Fruit fly (Drosophila melanogaster) whole organism, adult: Measurements from ENCODE around the gene CASK.

Source experiments
- CG11617 ChIP-seq: fragments of 200-800 bp; sonication (Bioruptor generic); optimal IDR thresholded peaks from 2 replicates; lab custom pipeline; 2017; ENCODE audit warnings: mild to moderate bottlenecking, missing biosample characterization, missing genetic modification reagents, missing genetic modification characterization
- CG12768 ChIP-seq: fragments of 200-800 bp; sonication (Bioruptor generic); optimal IDR thresholded peaks from 2 replicates; lab custom pipeline; 2017; ENCODE audit warnings: missing biosample characterization, missing genetic modification characterization, mild to moderate bottlenecking, moderate library complexity, missing genetic modification reagents
- CG14711 ChIP-seq: fragments of 200-800 bp; sonication (Bioruptor generic); optimal IDR thresholded peaks from 2 replicates; lab custom pipeline; 2018; ENCODE audit warnings: missing biosample characterization, mild to moderate bottlenecking, missing genetic modification characterization, moderate library complexity
- CG1620 ChIP-seq: fragments of 200-800 bp; sonication (Bioruptor generic); optimal IDR thresholded peaks from 2 replicates; lab custom pipeline; 2016; ENCODE audit warnings: missing biosample characterization, missing genetic modification characterization
- CG33017 ChIP-seq: fragments of 200-800 bp; sonication (Bioruptor generic); optimal IDR thresholded peaks from 2 replicates; lab custom pipeline; 2018; ENCODE audit warnings: missing biosample characterization, mild to moderate bottlenecking, missing genetic modification characterization, moderate library complexity
- CG5204 ChIP-seq: fragments of 200-800 bp; sonication (Bioruptor generic); optimal IDR thresholded peaks from 2 replicates; lab custom pipeline; 2016; ENCODE audit warnings: missing biosample characterization, missing genetic modification characterization
- CG7045 ChIP-seq: fragments of 200-800 bp; sonication (Bioruptor generic); optimal IDR thresholded peaks from 2 replicates; lab custom pipeline; 2017; ENCODE audit warnings: missing biosample characterization, mild to moderate bottlenecking, missing genetic modification characterization
- CG7101 ChIP-seq: fragments of 200-800 bp; sonication (Bioruptor generic); optimal IDR thresholded peaks from 2 replicates; lab custom pipeline; 2018; ENCODE audit warnings: missing biosample characterization, mild to moderate bottlenecking, missing genetic modification characterization, moderate library complexity
- Clk ChIP-seq: fragments of 200-800 bp; sonication (Bioruptor generic); optimal IDR thresholded peaks from 2 replicates; lab custom pipeline; 2017; ENCODE audit warnings: missing biosample characterization, missing genetic modification characterization
- Crg-1 ChIP-seq: fragments of 200-800 bp; sonication (Bioruptor generic); optimal IDR thresholded peaks from 2 replicates; lab custom pipeline; 2016; ENCODE audit warnings: missing biosample characterization, missing genetic modification characterization
- Hr96 ChIP-seq: fragments of 200-800 bp; sonication (Bioruptor generic); optimal IDR thresholded peaks from 2 replicates; lab custom pipeline; 2016; ENCODE audit warnings: missing biosample characterization, missing genetic modification characterization
- Mnt ChIP-seq: fragments of 200-800 bp; sonication (Bioruptor generic); optimal IDR thresholded peaks from 2 replicates; lab custom pipeline; 2016; ENCODE audit warnings: missing biosample characterization, mild to moderate bottlenecking, missing genetic modification characterization
- bab1 ChIP-seq: fragments of 200-800 bp; sonication (Bioruptor generic); optimal IDR thresholded peaks from 3 replicates; lab custom pipeline; 2019; ENCODE audit warnings: missing biosample characterization, mild to moderate bottlenecking, missing genetic modification characterization, moderate library complexity
- cic ChIP-seq: fragments of 200-800 bp; sonication (Bioruptor generic); optimal IDR thresholded peaks from 2 replicates; lab custom pipeline; 2017; ENCODE audit warnings: missing biosample characterization, mild to moderate bottlenecking, missing genetic modification characterization, moderate library complexity
- cnc ChIP-seq, 2 experiments: fragments of >200 bp; optimal IDR thresholded peaks; 2 replicates each; lab custom pipeline; 2017
- kay ChIP-seq: fragments of 200-800 bp; sonication (Bioruptor generic); peaks from one replicate; lab custom pipeline; 2016; ENCODE audit warnings: missing biosample characterization, missing genetic modification characterization, borderline replicate concordance
- ovo ChIP-seq: fragments of 200-800 bp; sonication (Bioruptor generic); optimal IDR thresholded peaks from 2 replicates; lab custom pipeline; 2016; ENCODE audit warnings: missing biosample characterization, missing genetic modification characterization
- pad ChIP-seq: fragments of 200-800 bp; sonication (Bioruptor generic); optimal IDR thresholded peaks from 3 replicates; lab custom pipeline; 2017; ENCODE audit warnings: missing biosample characterization, missing genetic modification characterization, mild to moderate bottlenecking, moderate library complexity, missing genetic modification reagents
- tj ChIP-seq: fragments of 200-800 bp; sonication (Bioruptor generic); optimal IDR thresholded peaks from 3 replicates; lab custom pipeline; 2017; ENCODE audit warnings: missing biosample characterization, mild to moderate bottlenecking, missing genetic modification characterization, moderate library complexity
- toe ChIP-seq: fragments of 200-800 bp; sonication (Bioruptor generic); optimal IDR thresholded peaks from 2 replicates; lab custom pipeline; 2016; ENCODE audit warnings: missing biosample characterization, missing genetic modification characterization

CASK gene

DNA sequence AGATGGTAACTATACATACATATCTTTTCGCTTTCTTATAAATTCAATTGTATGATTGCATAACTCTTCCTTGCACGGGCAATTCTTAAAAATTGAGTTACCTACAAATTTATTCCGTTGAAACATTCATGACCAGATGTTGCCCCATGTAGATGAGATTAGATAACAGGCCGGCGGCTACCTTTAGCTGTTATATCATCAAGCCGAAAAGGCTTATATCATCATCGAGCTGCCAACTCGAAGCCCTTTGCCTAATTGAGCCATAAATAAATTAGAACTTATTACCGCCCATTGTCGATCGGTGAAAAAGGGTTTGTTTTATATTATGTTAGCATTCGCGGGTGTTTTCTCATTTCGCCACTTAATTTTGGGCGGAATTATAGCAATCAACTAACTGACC lies 18.0 kb upstream of the CASK start:
- no peak for TF ChIP-seq tj
- TF ChIP-seq Crg-1 = no peak
- no peak for TF ChIP-seq CG33017 (tag; lab: Kevin White, UChicago)
- no peak for TF ChIP-seq CG7101
- TF ChIP-seq CG12768 (GFP tag; lab: Kevin White, UChicago) = no peak
- TF ChIP-seq toe (GFP tag; lab: Kevin White, UChicago) = no peak
- TF ChIP-seq Hr96 (GFP tag; lab: Kevin White, UChicago) = no peak
- TF ChIP-seq kay = no peak
- TF ChIP-seq cic (GFP tag; lab: Kevin White, UChicago) = no peak
- no peak for TF ChIP-seq Mnt (GFP tag; lab: Kevin White, UChicago)
- TF ChIP-seq pad = no peak
- TF ChIP-seq cnc (optimal IDR thresholded peaks at IDR 0.05; lab: Kevin White, UChicago) = no peak
- no peak for TF ChIP-seq ovo
- no peak for TF ChIP-seq Clk (GFP tag; lab: Kevin White, UChicago)
- no peak for TF ChIP-seq CG1620 (GFP tag; lab: Kevin White, UChicago)
- TF ChIP-seq CG7045 (GFP tag; lab: Kevin White, UChicago) = no peak
- no peak for TF ChIP-seq bab1
- no peak for TF ChIP-seq CG11617
- no peak for TF ChIP-seq CG14711
- TF ChIP-seq CG5204 (GFP tag; lab: Kevin White, UChicago) = no peak

DNA sequence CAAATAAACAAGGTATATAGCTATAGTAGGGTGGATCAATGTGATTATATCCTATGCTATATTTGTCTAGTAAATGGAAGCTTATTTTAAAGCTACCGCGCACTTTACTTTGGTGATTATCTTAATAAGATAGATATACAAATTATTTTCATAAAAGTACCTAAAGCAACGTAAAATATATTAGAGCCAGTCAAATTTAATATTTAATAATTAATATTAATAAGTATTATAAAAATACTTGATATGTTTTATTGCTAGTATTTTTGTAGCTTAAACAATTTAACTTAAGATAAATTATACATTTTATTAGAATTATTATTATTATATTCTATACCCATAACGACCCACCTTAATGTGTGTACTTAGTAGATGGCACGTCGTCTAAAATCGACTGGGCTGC lies 17.2 kb upstream of the CASK start:
- TF ChIP-seq Hr96 (GFP tag; lab: Kevin White, UChicago) = no peak
- TF ChIP-seq Clk (GFP tag; lab: Kevin White, UChicago) = no peak
- TF ChIP-seq Mnt (GFP tag; lab: Kevin White, UChicago) = no peak
- TF ChIP-seq bab1 = peak; percentile 94
- TF ChIP-seq cnc (optimal IDR thresholded peaks at IDR 0.05; lab: Kevin White, UChicago) = no peak
- TF ChIP-seq kay = no peak
- TF ChIP-seq CG5204 (GFP tag; lab: Kevin White, UChicago) = no peak
- peak; percentile 68 for TF ChIP-seq CG14711
- TF ChIP-seq CG7045 (GFP tag; lab: Kevin White, UChicago) = peak; percentile 17
- TF ChIP-seq tj = peak; percentile 12
- TF ChIP-seq ovo = peak; percentile 46
- no peak for TF ChIP-seq CG12768 (GFP tag; lab: Kevin White, UChicago)
- peak; percentile 49 for TF ChIP-seq CG33017 (tag; lab: Kevin White, UChicago)
- no peak for TF ChIP-seq CG1620 (GFP tag; lab: Kevin White, UChicago)
- TF ChIP-seq cic (GFP tag; lab: Kevin White, UChicago) = no peak
- TF ChIP-seq toe (GFP tag; lab: Kevin White, UChicago) = no peak
- peak; percentile 73 for TF ChIP-seq CG7101
- TF ChIP-seq Crg-1 = no peak
- peak; percentile 9 for TF ChIP-seq pad
- TF ChIP-seq CG11617 = peak; percentile 76

DNA sequence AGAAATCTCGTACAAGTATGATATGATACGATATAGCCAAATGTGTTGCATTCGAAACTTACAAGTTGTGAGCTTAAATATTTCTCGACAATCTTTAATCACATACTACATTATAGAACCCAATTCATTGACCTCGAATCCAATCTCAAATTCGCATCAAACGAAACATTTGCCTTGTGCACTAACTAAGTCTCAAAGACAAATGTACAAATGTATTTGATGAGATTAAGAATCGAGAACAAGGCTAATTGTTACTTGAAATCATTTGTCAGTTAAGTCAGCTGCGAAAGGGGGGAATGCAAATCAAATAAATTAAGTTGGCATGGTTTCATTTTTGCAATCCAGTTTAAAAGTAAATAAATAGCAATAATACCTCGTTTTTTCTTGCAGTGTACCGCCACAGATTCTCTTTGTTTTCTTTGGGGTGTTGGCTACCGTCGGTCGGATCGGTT lies 16.1 kb upstream of the CASK start:
- TF ChIP-seq CG7045 (GFP tag; lab: Kevin White, UChicago) = no peak

DNA sequence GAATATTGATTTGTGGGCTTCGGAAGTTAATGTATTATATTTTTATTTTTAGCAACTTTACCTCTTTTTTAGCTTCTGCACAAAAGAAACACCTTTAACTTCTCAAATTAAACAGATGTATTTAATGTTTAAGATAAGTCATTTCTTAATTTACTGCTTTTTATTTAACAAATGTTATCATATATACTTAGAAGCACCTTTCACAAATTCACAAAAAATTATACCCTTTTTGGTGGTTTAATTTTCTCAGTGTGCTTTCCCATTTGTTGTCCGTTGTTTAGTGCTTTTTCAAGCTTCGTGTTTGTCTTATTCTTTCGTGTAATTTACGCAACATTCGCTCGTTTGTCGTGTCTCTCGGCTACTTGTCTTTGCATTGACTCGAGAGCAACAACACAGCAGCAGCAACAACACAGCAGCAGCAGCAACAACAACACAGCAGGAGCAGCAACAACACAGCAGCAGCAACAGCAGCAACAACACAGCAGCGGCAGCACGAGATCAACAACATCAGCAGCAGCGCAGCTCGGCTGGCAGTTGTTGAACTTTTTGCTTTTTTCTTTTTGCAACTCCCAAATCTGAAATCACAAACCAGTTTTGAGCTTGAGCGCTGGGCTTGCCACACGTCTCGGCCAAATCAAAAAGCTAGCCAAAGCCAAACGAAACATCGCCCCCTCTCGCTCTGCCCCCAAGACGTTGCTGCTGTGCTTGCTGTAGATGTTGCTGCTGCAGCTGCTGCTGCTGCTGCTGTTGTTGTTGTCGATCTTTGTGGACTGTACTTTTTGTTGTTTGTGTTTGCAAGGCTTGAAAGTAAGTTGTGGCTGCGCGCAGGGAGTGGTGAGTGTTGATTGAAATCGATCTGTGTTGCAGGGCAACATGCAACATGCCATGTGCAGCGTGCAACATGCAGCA lies 14.8 kb upstream of the CASK start:
- TF ChIP-seq CG1620 (GFP tag; lab: Kevin White, UChicago) = no peak
- no peak for TF ChIP-seq ovo
- TF ChIP-seq CG12768 (GFP tag; lab: Kevin White, UChicago) = no peak
- no peak for TF ChIP-seq Crg-1
- TF ChIP-seq CG7101 = no peak
- no peak for TF ChIP-seq bab1
- no peak for TF ChIP-seq pad
- no peak for TF ChIP-seq tj
- TF ChIP-seq cnc (optimal IDR thresholded peaks at IDR 0.05; lab: Kevin White, UChicago) = no peak
- TF ChIP-seq CG11617 = no peak
- no peak for TF ChIP-seq kay
- TF ChIP-seq CG5204 (GFP tag; lab: Kevin White, UChicago) = no peak
- TF ChIP-seq CG14711 = no peak
- TF ChIP-seq CG33017 (tag; lab: Kevin White, UChicago) = no peak

DNA sequence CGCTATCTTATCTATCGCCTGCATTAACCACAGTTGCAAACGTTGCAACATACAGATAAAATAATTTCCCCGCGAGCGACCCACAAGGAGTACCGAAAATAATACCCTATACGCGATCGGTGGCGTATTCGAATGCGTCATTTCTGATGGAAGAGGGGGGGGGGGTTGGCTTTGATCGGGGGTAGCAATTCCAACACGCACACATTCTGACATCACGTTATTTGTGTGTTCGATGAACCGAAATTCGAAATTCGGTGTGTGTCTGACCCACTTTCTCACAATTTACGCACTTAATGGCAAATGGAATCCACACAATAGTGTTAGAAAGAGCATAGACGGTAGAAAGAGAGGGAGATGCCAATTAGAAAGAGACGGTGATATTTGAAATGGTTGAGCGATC lies 14.1 kb upstream of the CASK start:
- TF ChIP-seq Mnt (GFP tag; lab: Kevin White, UChicago) (no peak), CG7045 (GFP tag; lab: Kevin White, UChicago) (no peak), Hr96 (GFP tag; lab: Kevin White, UChicago) (no peak), bab1 (no peak), Crg-1 (no peak), ovo (no peak), Clk (GFP tag; lab: Kevin White, UChicago) (no peak), CG5204 (GFP tag; lab: Kevin White, UChicago) (no peak), CG11617 (no peak), CG33017 (tag; lab: Kevin White, UChicago) (no peak), CG14711 (no peak), toe (GFP tag; lab: Kevin White, UChicago) (no peak), pad (no peak), CG1620 (GFP tag; lab: Kevin White, UChicago) (no peak), cic (GFP tag; lab: Kevin White, UChicago) (no peak), cnc (optimal IDR thresholded peaks at IDR 0.05; lab: Kevin White, UChicago) (no peak), CG12768 (GFP tag; lab: Kevin White, UChicago) (no peak)

DNA sequence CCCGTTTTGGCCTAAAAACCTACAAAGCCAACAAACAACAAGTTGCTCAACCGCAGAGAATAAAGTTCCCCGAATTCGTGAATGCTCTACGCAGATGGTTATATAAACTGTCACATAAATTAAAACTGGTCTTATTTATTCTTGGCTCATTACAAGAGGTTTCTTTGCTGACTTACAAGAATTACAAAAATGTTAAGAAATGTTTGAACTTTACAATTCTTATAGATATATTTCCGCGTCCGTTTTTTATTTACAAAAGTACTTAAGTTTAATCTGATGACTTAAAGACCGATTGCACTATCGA lies 13.7 kb upstream of the CASK start:
- TF ChIP-seq CG5204 (GFP tag; lab: Kevin White, UChicago) (no peak), bab1 (no peak), CG14711 (no peak), CG7045 (GFP tag; lab: Kevin White, UChicago) (no peak), pad (no peak), cic (GFP tag; lab: Kevin White, UChicago) (no peak), Hr96 (GFP tag; lab: Kevin White, UChicago) (no peak), tj (no peak), CG1620 (GFP tag; lab: Kevin White, UChicago) (no peak), Crg-1 (no peak), ovo (no peak), toe (GFP tag; lab: Kevin White, UChicago) (no peak), kay (no peak), CG12768 (GFP tag; lab: Kevin White, UChicago) (no peak), Mnt (GFP tag; lab: Kevin White, UChicago) (no peak), cnc (optimal IDR thresholded peaks at IDR 0.05; lab: Kevin White, UChicago) (no peak), Clk (GFP tag; lab: Kevin White, UChicago) (no peak), CG7101 (no peak), CG33017 (tag; lab: Kevin White, UChicago) (no peak)
